Fruit fly (Drosophila melanogaster) whole organism, embryonic: ENCODE measurements around the gene CG8673.
A peak's percentile ranks its signal among the peaks of the same experiment; 100 is the strongest.

Experiments used
- CG10209 ChIP-seq: fragments of 200-800 bp; sonication (Bioruptor generic); optimal IDR thresholded peaks from 3 replicates; lab custom pipeline; 2017; ENCODE audit warnings: missing biosample characterization, mild to moderate bottlenecking, missing genetic modification characterization, missing genetic modification reagents
- CG10267 ChIP-seq: fragments of 200-800 bp; sonication (Bioruptor generic); optimal IDR thresholded peaks from 2 replicates; lab custom pipeline; 2018; ENCODE audit warnings: missing biosample characterization, mild to moderate bottlenecking, missing genetic modification characterization, moderate library complexity
- CG12071 ChIP-seq: fragments of 200-800 bp; sonication (Bioruptor generic); optimal IDR thresholded peaks from 3 replicates; lab custom pipeline; 2018; ENCODE audit warnings: missing biosample characterization, mild to moderate bottlenecking, missing genetic modification characterization
- CG12744 ChIP-seq: fragments of 200-800 bp; sonication (Bioruptor generic); optimal IDR thresholded peaks from 2 replicates; lab custom pipeline; 2016; ENCODE audit warnings: missing biosample characterization, missing genetic modification characterization
- CG13894 ChIP-seq: fragments of 200-800 bp; sonication (Bioruptor generic); optimal IDR thresholded peaks from 3 replicates; lab custom pipeline; 2018; ENCODE audit warnings: missing biosample characterization, mild to moderate bottlenecking, missing genetic modification characterization, moderate library complexity
- CG15011 ChIP-seq: fragments of 200-800 bp; sonication (Bioruptor generic); optimal IDR thresholded peaks from 3 replicates; lab custom pipeline; 2018; ENCODE audit warnings: missing biosample characterization, mild to moderate bottlenecking, missing genetic modification characterization
- CG15601 ChIP-seq: fragments of 200-800 bp; sonication (Bioruptor generic); optimal IDR thresholded peaks from 3 replicates; lab custom pipeline; 2019; ENCODE audit warnings: missing biosample characterization, mild to moderate bottlenecking, missing genetic modification characterization, moderate library complexity
- CG15696 ChIP-seq: fragments of 200-800 bp; sonication (Bioruptor generic); optimal IDR thresholded peaks from 2 replicates; lab custom pipeline; 2019; ENCODE audit warnings: missing biosample characterization, mild to moderate bottlenecking, missing genetic modification characterization, moderate library complexity
- CG2199 ChIP-seq: fragments of 200-800 bp; sonication (Bioruptor generic); IDR thresholded peaks from 3 replicates; pipeline ENCODE4 v1.3.6; 2022; ENCODE audit warnings: missing biosample characterization, missing genetic modification characterization
- CG31365 ChIP-seq: fragments of 200-800 bp; sonication (Bioruptor generic); optimal IDR thresholded peaks from 2 replicates; lab custom pipeline; 2018; ENCODE audit warnings: missing biosample characterization, mild to moderate bottlenecking, missing genetic modification characterization
- CG33557 ChIP-seq: fragments of 200-800 bp; sonication (Bioruptor generic); optimal IDR thresholded peaks from 2 replicates; lab custom pipeline; 2019; ENCODE audit warnings: missing biosample characterization, mild to moderate bottlenecking, missing genetic modification characterization, moderate library complexity
- CG3726 ChIP-seq: fragments of 200-800 bp; sonication (Bioruptor generic); IDR thresholded peaks from 3 replicates; pipeline ENCODE4, ENCODE4 v1.3.6; 2022; ENCODE audit warnings: missing biosample characterization, missing genetic modification characterization
- CG4707 ChIP-seq: fragments of 200-800 bp; sonication (Bioruptor generic); optimal IDR thresholded peaks from 2 replicates; lab custom pipeline; 2018; ENCODE audit warnings: missing biosample characterization, mild to moderate bottlenecking, missing genetic modification characterization, moderate library complexity
- CG5180 ChIP-seq: fragments of 200-800 bp; sonication (Bioruptor generic); optimal IDR thresholded peaks from 3 replicates; lab custom pipeline; 2017; ENCODE audit warnings: missing biosample characterization, missing genetic modification characterization, mild to moderate bottlenecking, moderate library complexity, missing genetic modification reagents
- CG5953 ChIP-seq: fragments of 200-800 bp; sonication (Bioruptor generic); IDR thresholded peaks from 2 replicates; pipeline ENCODE4 v1.3.6; 2022; ENCODE audit warnings: missing biosample characterization, missing genetic modification characterization
- CG6813 ChIP-seq: fragments of 200-800 bp; sonication (Bioruptor generic); optimal IDR thresholded peaks from 2 replicates; lab custom pipeline; 2017; ENCODE audit warnings: missing biosample characterization, missing genetic modification characterization, mild to moderate bottlenecking, moderate library complexity, missing genetic modification reagents
- CG7745 ChIP-seq: fragments of 200-800 bp; sonication (Bioruptor generic); optimal IDR thresholded peaks from 2 replicates; lab custom pipeline; 2018; ENCODE audit warnings: missing biosample characterization, mild to moderate bottlenecking, missing genetic modification characterization, moderate library complexity
- CoRest ChIP-seq: fragments of 200-800 bp; sonication (Bioruptor generic); optimal IDR thresholded peaks from 3 replicates; lab custom pipeline; 2018; ENCODE audit warnings: missing biosample characterization, mild to moderate bottlenecking, missing genetic modification characterization, moderate library complexity
- CrebB ChIP-seq: fragments of 200-800 bp; sonication (Bioruptor generic); optimal IDR thresholded peaks from 3 replicates; lab custom pipeline; 2018; ENCODE audit warnings: missing biosample characterization, mild to moderate bottlenecking, missing genetic modification characterization
- D ChIP-seq, 2 experiments: fragments of 200-800 bp in 1 of 2; fragments of >200 bp in 1 of 2; sonication (Bioruptor generic) in 1 of 2; optimal IDR thresholded peaks; 2 replicates in 1 of 2; 3 replicates in 1 of 2; lab custom pipeline; 2017; ENCODE audit warnings: mild to moderate bottlenecking in 1 of 2, missing biosample characterization in 1 of 2, missing genetic modification characterization in 1 of 2, missing genetic modification reagents in 1 of 2
- Dip3 ChIP-seq: fragments of 200-800 bp; sonication (Bioruptor generic); optimal IDR thresholded peaks from 3 replicates; lab custom pipeline; 2016; ENCODE audit warnings: missing biosample characterization, missing genetic modification characterization
- HHEX ChIP-seq: fragments of 200-800 bp; sonication (Bioruptor generic); optimal IDR thresholded peaks from 3 replicates; lab custom pipeline; 2017; ENCODE audit warnings: missing biosample characterization, mild to moderate bottlenecking, missing genetic modification characterization, missing genetic modification reagents
- Mad ChIP-seq: fragments of 200-800 bp; sonication (Bioruptor generic); optimal IDR thresholded peaks from 2 replicates; lab custom pipeline; 2016; ENCODE audit warnings: missing biosample characterization, missing genetic modification characterization
- NC2β ChIP-seq: fragments of 200-800 bp; sonication (Bioruptor generic); optimal IDR thresholded peaks from 2 replicates; lab custom pipeline; 2016; ENCODE audit warnings: missing biosample characterization, missing genetic modification characterization
- Nf-YB ChIP-seq: fragments of 200-800 bp; sonication (Bioruptor generic); optimal IDR thresholded peaks from 3 replicates; lab custom pipeline; 2019; ENCODE audit warnings: missing biosample characterization, mild to moderate bottlenecking, missing genetic modification characterization, moderate library complexity
- PHDP ChIP-seq: fragments of 200-800 bp; sonication (Bioruptor generic); optimal IDR thresholded peaks from 3 replicates; lab custom pipeline; 2018; ENCODE audit warnings: missing biosample characterization, mild to moderate bottlenecking, missing genetic modification characterization, moderate library complexity
- Rfx ChIP-seq: fragments of 200-800 bp; sonication (Bioruptor generic); IDR thresholded peaks from 2 replicates; pipeline ENCODE4 v1.3.6; 2022; ENCODE audit warnings: missing biosample characterization, missing genetic modification characterization
- Side ChIP-seq: fragments of 200-800 bp; sonication (Bioruptor generic); optimal IDR thresholded peaks from 2 replicates; lab custom pipeline; 2016; ENCODE audit warnings: missing biosample characterization, missing genetic modification characterization
- ac ChIP-seq: fragments of 200-800 bp; sonication (Bioruptor generic); optimal IDR thresholded peaks from 3 replicates; lab custom pipeline; 2017; ENCODE audit warnings: missing biosample characterization, mild to moderate bottlenecking, missing genetic modification characterization
- ash1 ChIP-seq: fragments of 200-800 bp; sonication (Bioruptor generic); optimal IDR thresholded peaks from 2 replicates; lab custom pipeline; 2018; ENCODE audit warnings: missing biosample characterization, mild to moderate bottlenecking, missing genetic modification characterization
- bbx ChIP-seq: fragments of 200-800 bp; sonication (Bioruptor generic); IDR thresholded peaks from 2 replicates; pipeline ENCODE4 v1.3.6; 2022; ENCODE audit warnings: missing biosample characterization, missing genetic modification characterization; ENCODE audit not compliant: partially characterized antibody
- bsh ChIP-seq, 2 experiments: fragments of 200-800 bp; sonication (Bioruptor generic); optimal IDR thresholded peaks; 2 replicates each; lab custom pipeline; 2017 to 2018; ENCODE audit warnings: mild to moderate bottlenecking in 2 of 2, missing biosample characterization in 2 of 2, missing genetic modification characterization in 2 of 2, moderate library complexity in 1 of 2
- cas ChIP-seq: fragments of 200-800 bp; sonication (Bioruptor generic); IDR thresholded peaks from 2 replicates; pipeline ENCODE4 v1.3.6; 2022; ENCODE audit warnings: missing biosample characterization, missing genetic modification characterization
- chinmo ChIP-seq: fragments of 200-800 bp; sonication (Bioruptor generic); IDR thresholded peaks from 4 replicates; pipeline ENCODE4 v1.3.6; 2022; ENCODE audit warnings: missing biosample characterization, missing genetic modification characterization; ENCODE audit not compliant: partially characterized antibody
- disco-r ChIP-seq: fragments of 200-800 bp; sonication (Bioruptor generic); optimal IDR thresholded peaks from 2 replicates; lab custom pipeline; 2016; ENCODE audit warnings: missing biosample characterization, missing genetic modification characterization
- dmrt11E ChIP-seq: fragments of 200-800 bp; sonication (Bioruptor generic); optimal IDR thresholded peaks from 3 replicates; lab custom pipeline; 2018; ENCODE audit warnings: missing biosample characterization, mild to moderate bottlenecking, missing genetic modification characterization, moderate library complexity
- fd102C ChIP-seq: fragments of 200-800 bp; sonication (Bioruptor generic); optimal IDR thresholded peaks from 2 replicates; lab custom pipeline; 2018; ENCODE audit warnings: missing biosample characterization, mild to moderate bottlenecking, missing genetic modification characterization, moderate library complexity
- grn ChIP-seq: fragments of 200-800 bp; sonication (Bioruptor generic); optimal IDR thresholded peaks from 3 replicates; lab custom pipeline; 2017; ENCODE audit warnings: missing biosample characterization, missing genetic modification characterization
- gsb-n ChIP-seq: fragments of 200-800 bp; sonication (Bioruptor generic); optimal IDR thresholded peaks from 3 replicates; lab custom pipeline; 2018; ENCODE audit warnings: missing biosample characterization, mild to moderate bottlenecking, missing genetic modification characterization
- nau ChIP-seq: fragments of 200-800 bp; sonication (Bioruptor generic); optimal IDR thresholded peaks from 3 replicates; lab custom pipeline; 2017; ENCODE audit warnings: missing biosample characterization, mild to moderate bottlenecking, missing genetic modification characterization, missing genetic modification reagents
- org-1 ChIP-seq: fragments of 200-800 bp; sonication (Bioruptor generic); optimal IDR thresholded peaks from 2 replicates; lab custom pipeline; 2017; ENCODE audit warnings: missing biosample characterization, missing genetic modification characterization
- ranshi ChIP-seq: fragments of 200-800 bp; sonication (Bioruptor generic); IDR thresholded peaks from 2 replicates; pipeline ENCODE4 v1.3.6; 2022; ENCODE audit warnings: missing biosample characterization, missing genetic modification characterization
- sd ChIP-seq: fragments of 200-800 bp; sonication (Bioruptor generic); optimal IDR thresholded peaks from 3 replicates; lab custom pipeline; 2018; ENCODE audit warnings: missing biosample characterization, mild to moderate bottlenecking, missing genetic modification characterization, moderate library complexity
- sens ChIP-seq: fragments of 200-800 bp; sonication (Bioruptor generic); peaks from one replicate; lab custom pipeline; 2016; ENCODE audit warnings: missing biosample characterization, missing genetic modification characterization
- sob ChIP-seq: fragments of 200-800 bp; sonication (Bioruptor generic); IDR thresholded peaks from 2 replicates; pipeline ENCODE4 v1.3.6; 2022; ENCODE audit warnings: missing biosample characterization, missing genetic modification characterization
- tll ChIP-seq, 2 experiments: fragments of 200-800 bp in 1 of 2; fragments of >200 bp in 1 of 2; sonication (Bioruptor generic) in 1 of 2; optimal IDR thresholded peaks; 2 replicates each; lab custom pipeline; 2017 to 2019; ENCODE audit warnings: missing biosample characterization in 2 of 2, missing genetic modification characterization in 2 of 2, mild to moderate bottlenecking in 1 of 2, moderate library complexity in 1 of 2
- vfl ChIP-seq: fragments of 200-800 bp; sonication (Bioruptor generic); optimal IDR thresholded peaks from 2 replicates; lab custom pipeline; 2016; ENCODE audit warnings: missing biosample characterization, missing genetic modification characterization

CG8673 gene

dm6 chr2L:8165800-8166576, 41.9 kb downstream of the CG8673 start (continued):
- TF ChIP-seq cas (GFP tag; lab: Robert Waterston, UW) (no peak), CG3726 (GFP tag; lab: Robert Waterston, UW) (no peak), CG13894 (tag; lab: Kevin White, UChicago) (peak; percentile 77), org-1 (peak; percentile 13), CG6813 (GFP tag; lab: Kevin White, UChicago) (peak; percentile 57), bbx (GFP tag; lab: Robert Waterston, UW) (no peak), CG33557 (GFP tag; lab: Kevin White, UChicago) (peak; percentile 57), vfl (GFP tag; lab: Kevin White, UChicago) (peak; percentile 16), CG7745 (tag; lab: Kevin White, UChicago) (peak; percentile 68), fd102C (GFP tag; lab: Kevin White, UChicago) (peak; percentile 84), PHDP (tag; lab: Kevin White, UChicago) (peak; percentile 16), CG12071 (no peak), CG2199 (GFP tag; lab: Robert Waterston, UW) (peak; percentile 49; the same call in 1 of the 3 replicates), CrebB (tag; lab: Kevin White, UChicago) (no peak), dmrt11E (tag; lab: Kevin White, UChicago) (peak; percentile 53), Dip3 (no peak), HHEX (peak; percentile 1), sd (tag; lab: Kevin White, UChicago) (peak; percentile 92), CG12744 (GFP tag; lab: Kevin White, UChicago) (peak; percentile 10), CG10209 (GFP tag; lab: Kevin White, UChicago) (peak; percentile 0), CG5953 (GFP tag; lab: Robert Waterston, UW) (no peak), gsb-n (tag; lab: Kevin White, UChicago) (peak; percentile 10), CG5180 (no peak), Side (GFP tag; lab: Kevin White, UChicago) (peak; percentile 17), CG15601 (tag; lab: Kevin White, UChicago) (peak; percentile 48), D (optimal IDR thresholded peaks at IDR 0.05; lab: Kevin White, UChicago) (no peak), D (GFP tag; optimal IDR thresholded peaks at IDR 0.05; lab: Kevin White, UChicago) (peak; percentile 19), CoRest (tag; lab: Kevin White, UChicago) (peak; percentile 1), ac (GFP tag; lab: Kevin White, UChicago) (peak; percentile 86), CG4707 (GFP tag; lab: Kevin White, UChicago) (no peak), Nf-YB (GFP tag; lab: Kevin White, UChicago) (peak; percentile 20), CG10267 (tag; lab: Kevin White, UChicago) (peak; percentile 35), disco-r (GFP tag; lab: Kevin White, UChicago) (no peak), Mad (GFP tag; lab: Kevin White, UChicago) (no peak), Rfx (no peak), ranshi (no peak), sob (peak; percentile 48; the same call in 1 of the 2 replicates), NC2β (GFP tag; lab: Kevin White, UChicago) (no peak), CG15011 (peak; percentile 10), bsh (GFP tag; optimal IDR thresholded peaks at IDR 0.05; lab: Kevin White, UChicago) (peak in 1 of 2 experiments; percentile 27), sens (GFP tag; lab: Kevin White, UChicago) (peak; percentile 77), grn (GFP tag; lab: Kevin White, UChicago) (no peak), ash1 (no peak), CG31365 (tag; lab: Kevin White, UChicago) (no peak), tll (GFP tag; optimal IDR thresholded peaks at IDR 0.05; lab: Kevin White, UChicago) (peak in 1 of 2 experiments; percentile 99), chinmo (0 out of 4 replicates have a peak, but pooled peaks have one; percentile 61), CG15696 (peak; percentile 74), nau (peak; percentile 10)
